Fruit fly (Drosophila melanogaster) Kc167 (cell line): ENCODE results near the gene Hyls1.

Experiments used
- Myc ChIP-seq: fragments of >200 bp; optimal IDR thresholded peaks from 2 replicates; lab custom pipeline; 2017; ENCODE audit warnings: missing external identifiers
- Sin3A ChIP-seq: fragments of >200 bp; optimal IDR thresholded peaks from 2 replicates; lab custom pipeline; 2018; ENCODE audit warnings: missing external identifiers
- h ChIP-seq: fragments of >200 bp; optimal IDR thresholded peaks from 3 replicates; lab custom pipeline; 2018; ENCODE audit warnings: missing external identifiers
- insv ChIP-seq: fragments of >200 bp; optimal IDR thresholded peaks from 3 replicates; lab custom pipeline; 2018; ENCODE audit warnings: missing external identifiers
- psq ChIP-seq: fragments of >200 bp; optimal IDR thresholded peaks from 2 replicates; lab custom pipeline; 2017; ENCODE audit warnings: missing external identifiers
- ttk ChIP-seq: sonication (Bioruptor generic); optimal IDR thresholded peaks from 2 replicates; lab custom pipeline; 2017; ENCODE audit warnings: missing external identifiers

The Hyls1 gene

DNA sequence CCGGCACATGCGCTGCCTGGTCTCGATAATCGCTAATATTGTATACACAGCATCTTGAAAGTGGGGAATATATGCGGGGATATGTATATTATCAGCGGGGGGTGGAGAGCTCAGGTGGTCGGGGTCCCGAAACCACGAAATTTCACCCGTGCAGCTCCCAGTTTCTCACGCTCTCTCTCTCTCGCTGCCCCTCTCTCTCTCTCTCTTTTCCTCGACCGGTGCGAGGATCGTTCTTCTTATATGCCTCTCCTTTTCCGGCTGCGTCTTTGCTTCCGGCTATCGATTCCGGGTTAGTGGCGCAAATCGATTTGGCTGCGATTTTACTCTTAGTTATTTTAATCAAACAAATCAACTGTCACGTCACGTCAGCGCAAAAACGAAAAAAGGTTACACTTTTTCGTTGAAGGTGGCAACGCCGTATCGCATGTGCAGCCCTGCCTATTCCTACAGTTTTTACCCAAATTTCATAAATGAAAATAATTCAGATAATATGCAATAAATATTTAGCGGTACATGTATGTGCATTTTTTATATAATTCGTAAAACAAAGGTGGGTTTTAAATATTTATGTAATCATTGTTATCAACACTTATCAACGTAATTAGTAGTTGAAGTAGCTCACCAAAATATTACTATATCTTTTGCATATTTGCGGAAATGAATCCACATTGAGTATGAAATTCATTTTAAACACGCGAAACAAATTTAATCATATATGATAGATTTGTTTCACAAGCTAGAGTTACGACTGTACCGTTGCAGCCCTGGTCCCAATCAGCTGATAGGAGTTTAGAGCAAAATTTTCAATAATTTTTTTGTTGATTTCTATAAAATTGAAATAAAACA lies 52.7 kb downstream of the Hyls1 start, which contains the start of the genes heix and CG17328:
heix (minus strand) TSS at position 393 of the 846 bp plus-strand sequence.
CG17328 (plus strand) TSS at position 478 of the 846 bp plus-strand sequence.
- TF ChIP-seq h (no peak), Myc (lab: Kevin White, UChicago) (no peak), psq (lab: Kevin White, UChicago) (no peak), insv (lab: Kevin White, UChicago) (no peak), Sin3A (no peak), ttk (lab: Kevin White, UChicago) (no peak)

- TF ChIP-seq Myc (lab: Kevin White, UChicago) (no peak), h (no peak), insv (lab: Kevin White, UChicago) (no peak)
These were observed 58.7 kb downstream of the Hyls1 start, which contains the start of gene Cyp303a1 for dm6 chr2L:16293703-16294233. Cyp303a1 (plus strand) TSS chr2L:16294183.

DNA sequence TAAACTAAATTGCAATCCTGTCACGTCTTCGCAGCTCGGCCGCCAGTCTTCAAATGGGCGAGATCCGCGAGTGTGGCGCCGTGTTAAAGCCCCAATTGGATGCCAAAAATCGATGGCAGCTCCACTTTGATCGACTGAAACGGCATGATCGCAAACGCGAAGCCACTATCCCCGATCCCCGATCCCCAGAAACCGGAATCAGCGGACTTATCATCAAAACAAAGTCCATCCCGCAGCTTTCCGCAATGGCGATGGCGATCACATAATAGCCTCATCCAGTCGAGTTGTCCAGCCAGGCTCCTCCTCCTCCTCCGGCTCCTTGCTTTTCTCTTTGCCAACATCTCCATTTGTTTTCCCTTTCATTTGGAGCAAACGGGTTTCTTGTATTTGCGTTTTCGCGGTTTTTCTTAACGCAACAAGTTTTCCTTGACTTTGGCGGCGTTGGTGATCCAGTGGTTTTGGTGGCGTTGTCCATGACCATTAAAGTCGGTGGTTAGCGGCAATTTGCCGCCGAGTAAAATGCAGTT lies 59.4 kb downstream of the Hyls1 start, which contains the start of gene CG13258:
CG13258 (minus strand) TSS at position 51 of the 527 bp plus-strand sequence.
- no peak for TF ChIP-seq ttk (lab: Kevin White, UChicago)
- no peak for TF ChIP-seq insv (lab: Kevin White, UChicago)
- TF ChIP-seq psq (lab: Kevin White, UChicago), result no peak
- no peak for TF ChIP-seq Sin3A
- TF ChIP-seq Myc (lab: Kevin White, UChicago), result no peak
- no peak for TF ChIP-seq h
